Fruit fly (Drosophila melanogaster) whole organism, wandering third instar larva: ENCODE results near the gene galla-2.

Experiments used
- Abd-B ChIP-seq: fragments of >200 bp; optimal IDR thresholded peaks from 2 replicates; lab custom pipeline; 2017; ENCODE audit warnings: missing biosample characterization, missing genetic modification characterization
- Hr78 ChIP-seq: fragments of >200 bp; optimal IDR thresholded peaks from 2 replicates; lab custom pipeline; 2017; ENCODE audit warnings: missing biosample characterization, missing genetic modification characterization
- Myc ChIP-seq: fragments of >200 bp; optimal IDR thresholded peaks from 2 replicates; lab custom pipeline; 2017
- OdsH ChIP-seq: fragments of 200-800 bp; sonication (Bioruptor generic); optimal IDR thresholded peaks from 2 replicates; lab custom pipeline; 2016; ENCODE audit warnings: missing biosample characterization, mild to moderate bottlenecking, missing genetic modification characterization
- h ChIP-seq: fragments of 200-800 bp; sonication (Bioruptor generic); optimal IDR thresholded peaks from 3 replicates; lab custom pipeline; 2016; ENCODE audit warnings: missing biosample characterization, mild to moderate bottlenecking, missing genetic modification characterization
- lola ChIP-seq: fragments of >200 bp; optimal IDR thresholded peaks from 2 replicates; lab custom pipeline; 2017; ENCODE audit warnings: missing biosample characterization, missing genetic modification characterization
- pan ChIP-seq: fragments of >200 bp; optimal IDR thresholded peaks from 2 replicates; lab custom pipeline; 2017
- rgr ChIP-seq: fragments of 200-800 bp; sonication (Bioruptor generic); optimal IDR thresholded peaks from 3 replicates; lab custom pipeline; 2016; ENCODE audit warnings: missing biosample characterization, mild to moderate bottlenecking, missing genetic modification characterization
- sv ChIP-seq: fragments of 200-800 bp; sonication (Bioruptor generic); optimal IDR thresholded peaks from 3 replicates; lab custom pipeline; 2016; ENCODE audit warnings: missing biosample characterization, missing genetic modification characterization
- usp ChIP-seq: fragments of >200 bp; optimal IDR thresholded peaks from 2 replicates; lab custom pipeline; 2017; ENCODE audit warnings: missing biosample characterization, missing genetic modification characterization

dm6 chr3L:10870087-10870486 lies 12.6 kb upstream of the galla-2 start:
- TF ChIP-seq h (GFP tag; lab: Kevin White, UChicago) = no peak
- no peak for TF ChIP-seq usp (GFP tag; lab: Kevin White, UChicago)
- no peak for TF ChIP-seq Abd-B
- TF ChIP-seq Myc (lab: Kevin White, UChicago) = no peak
- TF ChIP-seq rgr (GFP tag; lab: Kevin White, UChicago) = no peak
- TF ChIP-seq pan (lab: Kevin White, UChicago) = no peak
- TF ChIP-seq lola = no peak
- no peak for TF ChIP-seq Hr78 (GFP tag; lab: Kevin White, UChicago)
- no peak for TF ChIP-seq OdsH (GFP tag; lab: Kevin White, UChicago)
- no peak for TF ChIP-seq sv (GFP tag; lab: Kevin White, UChicago)
